Fruit fly (Drosophila melanogaster): ENCODE data around the gene CG42654.

The CG42654 gene

DNA sequence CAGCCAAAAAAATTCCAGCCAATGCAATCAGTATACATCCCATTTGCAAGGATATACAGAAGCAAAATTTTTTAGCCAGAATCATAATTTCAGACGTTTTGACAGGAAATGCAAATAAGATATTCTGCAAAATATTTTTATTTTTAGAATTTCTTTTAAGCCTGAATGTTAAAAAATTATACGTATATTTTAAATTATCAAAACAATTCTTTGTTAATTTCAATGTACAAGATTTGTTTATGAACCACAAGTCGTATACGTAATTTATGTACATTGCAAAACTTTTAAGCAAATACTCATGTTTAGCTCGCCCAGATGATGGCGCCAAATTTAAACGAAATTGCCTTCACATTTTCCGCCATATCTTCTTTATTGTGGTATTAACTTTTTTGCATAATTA lies at the start of gene CG42654:
CG42654 (minus strand) TSS at position 101 of the 400 bp plus-strand sequence.
- TF ChIP-seq sqz (GFP tag; optimal IDR thresholded peaks at IDR 0.05) (no peak), CG1233 (GFP tag; optimal IDR thresholded peaks at IDR 0.05) (no peak), CG7372 (GFP tag; IDR thresholded peaks at IDR 0.05) (no peak), shn (GFP tag; optimal IDR thresholded peaks at IDR 0.05) (no peak), PHDP (tag; optimal IDR thresholded peaks at IDR 0.05) (no peak), CG15696 (tag; optimal IDR thresholded peaks at IDR 0.05) (no peak), CG13775 (GFP tag; optimal IDR thresholded peaks at IDR 0.05) (no peak), D19B (GFP tag; optimal IDR thresholded peaks at IDR 0.05) (no peak), Rfx (GFP tag; IDR thresholded peaks at IDR 0.05) (no peak), chif (GFP tag; optimal IDR thresholded peaks at IDR 0.05) (no peak)

DNA sequence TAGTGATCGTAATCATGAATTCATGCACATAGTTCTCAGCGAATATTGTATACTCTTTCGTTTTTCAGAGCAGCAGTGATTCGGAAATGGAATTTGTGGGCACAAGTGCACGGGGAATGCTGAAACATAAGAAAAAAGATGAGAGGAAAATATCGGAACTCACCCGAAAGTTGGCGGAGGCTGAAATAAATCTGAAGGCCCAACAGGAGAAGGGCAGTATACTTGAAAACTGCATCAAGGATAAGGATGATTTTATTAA lies 48.8 kb upstream of the CG42654 start:
- TF ChIP-seq grn (GFP tag; optimal IDR thresholded peaks at IDR 0.05) (peak; percentile 47), Doc3 (GFP tag; IDR thresholded peaks at IDR 0.05; ENCODE audit: partially characterized antibody) (no peak), CG1603 (tag; optimal IDR thresholded peaks at IDR 0.05) (peak; percentile 5), D19A (tag; optimal IDR thresholded peaks at IDR 0.05) (peak; percentile 97), Drgx (GFP tag; IDR thresholded peaks at IDR 0.05) (peak; percentile 3; the same call in 1 of the 2 replicates), Meics (GFP tag; optimal IDR thresholded peaks at IDR 0.05) (no peak), lov (optimal IDR thresholded peaks at IDR 0.05) (no peak), lov (GFP tag; IDR thresholded peaks at IDR 0.05) (0 out of 3 replicates have a peak, but pooled peaks have one; percentile 36), row (GFP tag; IDR thresholded peaks at IDR 0.05) (peak; percentile 40; the same call in 1 of the 3 replicates)

- TF ChIP-seq CG13287 (GFP tag; IDR thresholded peaks at IDR 0.05; ENCODE audit: partially characterized antibody): peak; percentile 32; the same call in 1 of the 2 replicates
- TF ChIP-seq CG11456 (GFP tag; IDR thresholded peaks at IDR 0.05): no peak
- TF ChIP-seq grau (tag; optimal IDR thresholded peaks at IDR 0.05): peak; percentile 91
- peak; percentile 86 for TF ChIP-seq YL-1 (GFP tag; optimal IDR thresholded peaks at IDR 0.05)
- TF ChIP-seq her (GFP tag; optimal IDR thresholded peaks at IDR 0.05): peak; percentile 81
- peak; percentile 87 for TF ChIP-seq tin (GFP tag; optimal IDR thresholded peaks at IDR 0.05)
- TF ChIP-seq Fer3 (tag; optimal IDR thresholded peaks at IDR 0.05): peak; percentile 93
- peak; percentile 67 for TF ChIP-seq kah (GFP tag; optimal IDR thresholded peaks at IDR 0.05)
- no peak for TF ChIP-seq ash1 (GFP tag; optimal IDR thresholded peaks at IDR 0.05)
- TF ChIP-seq CG18764 (GFP tag; optimal IDR thresholded peaks at IDR 0.05): peak; percentile 86
- TF ChIP-seq CG1233 (GFP tag; optimal IDR thresholded peaks at IDR 0.05): peak; percentile 87
- TF ChIP-seq Chrac-16 (GFP tag; optimal IDR thresholded peaks at IDR 0.05): peak; percentile 83
- peak; percentile 79 for TF ChIP-seq Atf3 (GFP tag; optimal IDR thresholded peaks at IDR 0.05)
- TF ChIP-seq otp (GFP tag; IDR thresholded peaks at IDR 0.05): peak; percentile 82; the same call in 1 of the 3 replicates
- TF ChIP-seq BEAF-32 (GFP tag; optimal IDR thresholded peaks at IDR 0.05): peak; percentile 54
- no peak for TF ChIP-seq CG14667 (GFP tag; IDR thresholded peaks at IDR 0.05)
- peak; percentile 78 for TF ChIP-seq scrt (GFP tag; optimal IDR thresholded peaks at IDR 0.05)
- peak; percentile 74 for TF ChIP-seq p53 (GFP tag; optimal IDR thresholded peaks at IDR 0.05)
- no peak; the same call in 1 of the 2 replicates for TF ChIP-seq ara (GFP tag; IDR thresholded peaks at IDR 0.05)
- TF ChIP-seq Sox102F (GFP tag; optimal IDR thresholded peaks at IDR 0.05): peak; percentile 93
- peak; percentile 85 for TF ChIP-seq run (tag; optimal IDR thresholded peaks at IDR 0.05)
- TF ChIP-seq C15 (GFP tag; IDR thresholded peaks at IDR 0.05): peak; percentile 79; the same call in 1 of the 3 replicates
- TF ChIP-seq ken (GFP tag; IDR thresholded peaks at IDR 0.05): peak; percentile 91; the same call in 2 of the 3 replicates
- peak; percentile 78 for TF ChIP-seq CG4854 (GFP tag; optimal IDR thresholded peaks at IDR 0.05)
- peak; percentile 61 for TF ChIP-seq Adf1 (GFP tag; IDR thresholded peaks at IDR 0.05)
- peak; percentile 91 for TF ChIP-seq CG11504 (tag; optimal IDR thresholded peaks at IDR 0.05)
- TF ChIP-seq CG42726 (GFP tag; IDR thresholded peaks at IDR 0.05; ENCODE audit: partially characterized antibody): no peak
- TF ChIP-seq Abd-B (GFP tag; optimal IDR thresholded peaks at IDR 0.05): no peak
- peak; percentile 23 for TF ChIP-seq sima (GFP tag; optimal IDR thresholded peaks at IDR 0.05)
- TF ChIP-seq sisA (GFP tag; IDR thresholded peaks at IDR 0.05): no peak
These were observed 48.3 kb upstream of the CG42654 start, which contains the start of gene CG7668 for dm6 chr3L:20002482-20003234. TSS of gene CG7668 (plus strand) at chr3L:20002736.

All from whole organism, embryonic.